Worm (Caenorhabditis elegans) whole organism, young adult: Measurements from ENCODE around the gene srh-127.
A peak's percentile ranks its signal among the peaks of the same experiment; 100 is the strongest.

Source experiments
- C06A6.2 ChIP-seq: fragments of 200-800 bp; sonication (Bioruptor generic); conservative IDR thresholded peaks from 2 replicates; pipeline ENCODE4 v1.3.6; 2022; ENCODE audit warnings: missing genetic modification characterization, missing compliant biosample characterization
- F37B4.10 ChIP-seq: fragments of 200-800 bp; sonication (Bioruptor generic); IDR thresholded peaks from 2 replicates; pipeline ENCODE4 v1.3.6; 2022; ENCODE audit warnings: missing genetic modification characterization, missing compliant biosample characterization
- F39B2.1 ChIP-seq: fragments of 200-800 bp; sonication (Bioruptor generic); IDR thresholded peaks from 2 replicates; pipeline ENCODE4 v1.3.6; 2022; ENCODE audit warnings: missing genetic modification reagents, missing genetic modification characterization, missing compliant biosample characterization
- F49E8.2 ChIP-seq: sonication (generic microtip); optimal IDR thresholded peaks from 3 replicates; lab custom pipeline; 2017; ENCODE audit warnings: missing genetic modification characterization, mild to moderate bottlenecking, missing compliant biosample characterization, antibody characterized with exemption, moderate library complexity; ENCODE audit not compliant: insufficient read depth
- K12H6.12 ChIP-seq: fragments of 200-800 bp; sonication (Bioruptor generic); optimal IDR thresholded peaks from 2 replicates; lab custom pipeline; 2018; ENCODE audit warnings: mild to moderate bottlenecking, missing genetic modification characterization, missing compliant biosample characterization
- Y53G8AR.9 ChIP-seq: fragments of 200-800 bp; sonication (Bioruptor generic); conservative IDR thresholded peaks from 2 replicates; pipeline ENCODE4 v1.3.6; 2022; ENCODE audit warnings: missing genetic modification reagents, missing genetic modification characterization, missing compliant biosample characterization
- Y79H2A.3 ChIP-seq: fragments of 200-800 bp; sonication (Bioruptor generic); conservative IDR thresholded peaks from 2 replicates; pipeline ENCODE4 v1.3.6; 2022; ENCODE audit warnings: missing genetic modification reagents, missing genetic modification characterization, missing compliant biosample characterization
- akir-1 ChIP-seq: fragments of 200-800 bp; sonication (Bioruptor generic); optimal IDR thresholded peaks from 2 replicates; lab custom pipeline; 2018; ENCODE audit warnings: mild to moderate bottlenecking, missing genetic modification characterization, moderate library complexity, missing compliant biosample characterization
- aptf-2 ChIP-seq: fragments of 200-800 bp; sonication (Bioruptor generic); conservative IDR thresholded peaks from 2 replicates; pipeline ENCODE4 v1.3.6; 2022; ENCODE audit warnings: missing genetic modification reagents, missing genetic modification characterization, missing compliant biosample characterization
- athp-1 ChIP-seq: sonication (generic microtip); optimal IDR thresholded peaks from 2 replicates; lab custom pipeline; 2017; ENCODE audit warnings: mild to moderate bottlenecking, missing genetic modification characterization, missing compliant biosample characterization
- attf-6 ChIP-seq: fragments of 200-800 bp; sonication (Bioruptor generic); IDR thresholded peaks from 2 replicates; pipeline ENCODE4 v1.3.6; 2022; ENCODE audit warnings: missing genetic modification reagents, missing genetic modification characterization, missing compliant biosample characterization
- ceh-27 ChIP-seq: fragments of 200-800 bp; sonication (Bioruptor generic); optimal IDR thresholded peaks from 2 replicates; lab custom pipeline; 2018; ENCODE audit warnings: mild to moderate bottlenecking, missing genetic modification characterization, moderate library complexity, missing compliant biosample characterization
- chd-7 ChIP-seq: sonication (generic microtip); optimal IDR thresholded peaks from 2 replicates; lab custom pipeline; 2016; ENCODE audit warnings: mild to moderate bottlenecking, missing genetic modification characterization, moderate library complexity, missing compliant biosample characterization
- die-1 ChIP-seq: sonication (generic microtip); optimal IDR thresholded peaks from 2 replicates; lab custom pipeline; 2016; ENCODE audit warnings: missing genotype, mild to moderate bottlenecking, missing genetic modification characterization, missing compliant biosample characterization
- dpff-1 ChIP-seq: sonication (generic microtip); optimal IDR thresholded peaks from 2 replicates; lab custom pipeline; 2017; ENCODE audit warnings: mild to moderate bottlenecking, missing genetic modification characterization, missing compliant biosample characterization
- dpl-1 ChIP-seq: fragments of 150-350 bp; optimal IDR thresholded peaks from 2 replicates; lab custom pipeline; 2014; ENCODE audit warnings: missing biosample characterization, missing genetic modification reagents, missing genetic modification characterization
- efl-1 ChIP-seq: fragments of 150-350 bp; optimal IDR thresholded peaks from 2 replicates; lab custom pipeline; 2014; ENCODE audit warnings: missing biosample characterization, missing genetic modification reagents, missing genetic modification characterization
- ets-4 ChIP-seq: fragments of 200-800 bp; sonication (Bioruptor generic); optimal IDR thresholded peaks from 2 replicates; lab custom pipeline; 2018; ENCODE audit warnings: mild to moderate bottlenecking, missing genetic modification characterization, missing compliant biosample characterization
- hmg-20 ChIP-seq: fragments of 200-800 bp; sonication (Bioruptor generic); IDR thresholded peaks from 2 replicates; pipeline ENCODE4 v1.3.6; 2022; ENCODE audit warnings: missing genetic modification reagents, missing genetic modification characterization, missing compliant biosample characterization
- lag-1 ChIP-seq: fragments of 200-800 bp; sonication (Bioruptor generic); IDR thresholded peaks from 2 replicates; pipeline ENCODE4 v1.3.6; 2022; ENCODE audit warnings: missing genetic modification reagents, missing genetic modification characterization, missing compliant biosample characterization
- lin-54 ChIP-seq: fragments of 200-800 bp; sonication (Bioruptor generic); optimal IDR thresholded peaks from 2 replicates; lab custom pipeline; 2018; ENCODE audit warnings: mild to moderate bottlenecking, missing genetic modification characterization, missing compliant biosample characterization
- lsl-1 ChIP-seq: fragments of 200-800 bp; sonication (Bioruptor generic); optimal IDR thresholded peaks from 2 replicates; lab custom pipeline; 2018; ENCODE audit warnings: mild to moderate bottlenecking, missing genetic modification characterization, moderate library complexity, missing compliant biosample characterization
- madf-6 ChIP-seq: fragments of 200-800 bp; sonication (Bioruptor generic); IDR thresholded peaks from 2 replicates; pipeline ENCODE4 v1.3.6; 2022; ENCODE audit warnings: missing genetic modification reagents, missing genetic modification characterization, missing compliant biosample characterization
- nhr-80 ChIP-seq: sonication (generic microtip); optimal IDR thresholded peaks from 2 replicates; lab custom pipeline; 2016; ENCODE audit warnings: missing genetic modification characterization, missing compliant biosample characterization
- nhr-90 ChIP-seq: sonication (generic microtip); optimal IDR thresholded peaks from 2 replicates; lab custom pipeline; 2016; ENCODE audit warnings: missing genotype, mild to moderate bottlenecking, missing genetic modification characterization, missing compliant biosample characterization
- pha-4 ChIP-seq: fragments of 150-350 bp; sonication (generic microtip); optimal IDR thresholded peaks from 2 replicates; lab custom pipeline; 2014; ENCODE audit warnings: missing biosample characterization, missing genetic modification reagents, missing genetic modification characterization
- snpc-1.1 ChIP-seq: sonication (generic microtip); optimal IDR thresholded peaks from 2 replicates; lab custom pipeline; 2017; ENCODE audit warnings: missing genetic modification characterization, mild to moderate bottlenecking, missing compliant biosample characterization, antibody characterized with exemption, moderate library complexity, missing genotype, missing genetic modification reagents; ENCODE audit not compliant: insufficient read depth
- tbx-9 ChIP-seq: sonication (generic microtip); optimal IDR thresholded peaks from 2 replicates; lab custom pipeline; 2016; ENCODE audit warnings: borderline replicate concordance, missing genetic modification characterization, inconsistent platforms, missing compliant biosample characterization
- unc-62 ChIP-seq: fragments of 150-350 bp; optimal IDR thresholded peaks from 2 replicates; lab custom pipeline; 2014; ENCODE audit warnings: missing biosample characterization, missing genetic modification reagents, missing genetic modification characterization
- ztf-18 ChIP-seq: sonication (generic microtip); optimal IDR thresholded peaks from 2 replicates; lab custom pipeline; 2016; ENCODE audit warnings: missing genotype, mild to moderate bottlenecking, missing genetic modification characterization, missing compliant biosample characterization
- ztf-22 ChIP-seq: fragments of 200-800 bp; sonication (Bioruptor generic); optimal IDR thresholded peaks from 2 replicates; lab custom pipeline; 2018; ENCODE audit warnings: mild to moderate bottlenecking, missing genetic modification characterization, moderate library complexity, missing compliant biosample characterization
- ztf-28 ChIP-seq: fragments of 200-800 bp; sonication (Bioruptor generic); IDR thresholded peaks from 2 replicates; pipeline ENCODE4 v1.3.6; 2022; ENCODE audit warnings: missing genetic modification reagents, missing genetic modification characterization, missing compliant biosample characterization

srh-127 gene

DNA sequence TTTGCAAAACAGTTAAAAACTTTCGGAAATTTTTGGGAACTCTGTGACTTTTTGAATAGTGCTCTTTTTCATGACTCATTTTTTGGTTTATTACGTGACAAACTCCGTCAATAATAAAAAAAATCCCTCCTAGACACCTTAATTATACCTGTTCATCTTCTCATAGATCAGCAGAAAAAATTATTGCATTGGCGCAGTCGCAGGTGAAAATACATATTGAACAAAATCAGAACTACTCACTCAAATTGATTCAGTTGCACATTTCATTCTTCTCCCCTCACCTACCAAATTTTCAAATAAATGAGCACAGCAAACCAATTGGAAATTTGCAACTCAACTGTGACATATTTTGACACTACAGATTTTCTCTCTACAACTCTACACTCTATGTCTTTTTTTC, at the start of gene srh-127:
Gene srh-127, plus strand, starts transcription at position 301 of the 400 bp plus-strand sequence.
- TF ChIP-seq ceh-27 (GFP tag; lab: Kevin White, UChicago) (no peak), ztf-28 (GFP tag; lab: Robert Waterston, UW) (no peak), F39B2.1 (GFP tag; lab: Robert Waterston, UW) (no peak), snpc-1.1 (tag; lab: Kevin White, UChicago) (no peak), die-1 (no peak), athp-1 (tag; lab: Kevin White, UChicago) (no peak), attf-6 (GFP tag; lab: Robert Waterston, UW) (no peak), lin-54 (GFP tag; lab: Kevin White, UChicago) (no peak), hmg-20 (GFP tag; lab: Robert Waterston, UW) (no peak)

DNA sequence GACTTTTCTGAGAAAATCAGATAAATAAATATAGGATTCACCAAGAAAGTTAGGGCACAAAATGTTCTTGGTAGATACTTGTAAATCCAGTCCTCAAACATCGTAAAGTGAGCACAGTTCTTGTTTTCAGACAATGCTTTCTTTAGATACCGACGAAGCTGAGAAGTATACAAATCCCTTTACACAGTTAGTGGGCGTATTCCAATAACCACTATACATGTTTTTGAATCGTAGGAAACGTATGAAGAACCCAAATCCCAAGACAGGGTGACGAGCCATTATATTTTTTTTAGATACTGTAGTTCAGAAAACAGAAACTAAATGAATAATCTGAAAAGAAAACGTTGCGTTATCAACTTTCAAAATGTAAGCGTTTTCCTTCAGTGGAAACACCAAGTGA, 47.3 kb upstream of the srh-127 start, which contains the start of gene srj-44:
Gene srj-44, minus strand, starts transcription at position 101 of the 400 bp plus-strand sequence.
- no peak for TF ChIP-seq K12H6.12
- no peak for TF ChIP-seq lsl-1 (GFP tag; lab: Kevin White, UChicago)
- TF ChIP-seq C06A6.2 (GFP tag; lab: Robert Waterston, UW), result no peak
- no peak for TF ChIP-seq efl-1 (GFP tag; lab: Kevin White, UChicago)
- no peak for TF ChIP-seq nhr-90
- TF ChIP-seq Y79H2A.3 (GFP tag; lab: Robert Waterston, UW), result no peak
- TF ChIP-seq Y53G8AR.9 (GFP tag; lab: Robert Waterston, UW), result no peak
- no peak for TF ChIP-seq attf-6 (GFP tag; lab: Robert Waterston, UW)
- no peak for TF ChIP-seq pha-4 (tag; lab: Kevin White, UChicago)
- TF ChIP-seq unc-62, result no peak
- no peak for TF ChIP-seq F37B4.10
- TF ChIP-seq lag-1, result no peak
- TF ChIP-seq chd-7 (tag; lab: Kevin White, UChicago), result no peak
- TF ChIP-seq, all 124 proteins: peak for 0

DNA sequence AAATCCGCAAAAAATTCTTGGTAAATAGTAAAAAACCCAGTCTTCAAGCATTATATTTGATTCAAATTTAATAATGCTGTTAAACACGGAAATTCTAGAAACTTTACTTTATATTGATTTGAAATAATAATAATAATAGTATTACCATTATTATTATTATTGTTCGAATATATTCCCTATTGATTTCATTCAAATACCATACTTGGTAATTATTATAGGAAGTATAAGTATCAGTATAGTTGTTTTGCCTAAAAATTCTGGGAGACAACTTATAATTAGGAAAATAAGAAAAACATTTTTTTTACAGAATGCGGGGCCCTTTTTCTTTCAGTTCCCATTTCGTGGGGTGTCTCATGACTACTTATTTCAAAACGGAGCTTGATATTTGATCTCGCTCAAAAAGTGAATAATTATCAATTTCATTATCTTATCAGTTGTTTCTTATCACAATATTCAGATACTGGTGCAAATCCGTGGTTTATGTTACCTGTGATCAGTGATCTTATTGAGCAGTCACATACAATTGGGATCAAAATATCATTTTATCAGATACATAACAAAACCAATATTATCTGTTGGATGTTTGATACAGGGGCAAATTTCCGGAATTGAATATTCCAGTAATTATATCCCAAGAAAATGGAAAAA, 44.7 kb upstream of the srh-127 start, which contains the start of gene srj-49:
Gene srj-49, minus strand, starts transcription at position 51 of the 648 bp plus-strand sequence.
- TF ChIP-seq aptf-2 (no peak), lsl-1 (GFP tag; lab: Kevin White, UChicago) (no peak), ztf-22 (GFP tag; lab: Kevin White, UChicago) (no peak), dpl-1 (no peak), tbx-9 (tag; lab: Kevin White, UChicago) (no peak), pha-4 (tag; lab: Kevin White, UChicago) (no peak), madf-6 (GFP tag; lab: Robert Waterston, UW) (no peak)

DNA sequence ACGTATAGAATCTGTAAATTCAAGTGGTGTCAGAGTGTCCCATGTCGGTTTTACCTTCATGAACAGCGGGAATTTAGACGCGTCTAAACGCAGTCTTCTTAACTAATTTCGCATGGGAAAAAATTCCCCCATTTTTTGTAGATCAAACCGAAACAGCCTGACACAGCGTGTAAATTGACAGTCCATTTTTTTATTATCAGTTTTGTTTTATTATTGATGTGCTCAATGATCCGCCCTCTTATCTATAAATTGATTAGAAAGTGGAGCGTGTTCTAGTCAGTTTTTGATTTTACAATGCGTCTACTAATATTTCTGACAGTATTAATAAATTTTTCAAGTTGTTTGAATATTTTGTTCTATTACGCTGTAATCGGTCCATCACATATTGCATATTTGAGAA, 44.0 kb upstream of the srh-127 start, which contains the start of gene ugt-53:
Gene ugt-53, plus strand, starts transcription at position 273 of the 400 bp plus-strand sequence.
- TF ChIP-seq akir-1 (GFP tag; lab: Kevin White, UChicago) (no peak), F49E8.2 (tag; lab: Kevin White, UChicago) (no peak), nhr-80 (tag; lab: Kevin White, UChicago) (peak; percentile 48), ets-4 (no peak), ztf-18 (tag; lab: Kevin White, UChicago) (no peak), dpff-1 (tag; lab: Kevin White, UChicago) (no peak)
